Fruit fly (Drosophila melanogaster): ENCODE results near the gene CG14322.

CG14322 gene

DNA sequence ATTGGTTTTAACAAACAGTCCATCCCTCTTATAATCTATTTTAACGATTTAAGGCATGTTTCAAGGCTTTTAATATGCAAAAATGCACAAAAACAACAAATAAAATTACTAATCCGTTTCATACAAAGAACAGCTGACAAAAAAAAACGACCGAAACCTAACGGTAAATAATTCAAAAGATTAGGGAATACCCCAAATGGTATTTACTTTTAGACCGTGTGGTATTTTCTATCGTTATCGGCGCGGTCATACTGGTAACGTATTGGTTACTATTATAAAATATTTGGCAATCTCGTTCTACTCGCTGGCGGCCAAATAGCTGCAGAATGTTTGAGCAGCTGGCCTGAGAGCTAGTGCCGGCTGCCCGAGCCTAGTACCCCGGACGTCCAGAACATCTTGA is 41.6 kb upstream of the CG14322 start, which contains the start of gene sll (continued):
- TF ChIP-seq CG6254 (GFP tag; optimal IDR thresholded peaks at IDR 0.05) (no peak), Dll (GFP tag; IDR thresholded peaks at IDR 0.05; ENCODE audit: partially characterized antibody) (peak; percentile 64; the same call in 2 of the 4 replicates), BtbVII (GFP tag; optimal IDR thresholded peaks at IDR 0.05) (no peak), jing (GFP tag; optimal IDR thresholded peaks at IDR 0.05) (no peak), CG1024 (GFP tag; IDR thresholded peaks at IDR 0.05) (no peak), CG12744 (GFP tag; optimal IDR thresholded peaks at IDR 0.05) (no peak), CG8944 (GFP tag; optimal IDR thresholded peaks at IDR 0.05) (no peak), CG2889 (GFP tag; IDR thresholded peaks at IDR 0.05) (no peak), CG10366 (GFP tag; IDR thresholded peaks at IDR 0.05) (no peak), CG31365 (tag; optimal IDR thresholded peaks at IDR 0.05) (no peak), CG17385 (GFP tag; optimal IDR thresholded peaks at IDR 0.05) (no peak), Ets65A (GFP tag) (no peak), CG7271 (tag; optimal IDR thresholded peaks at IDR 0.05) (no peak), ewg (GFP tag; optimal IDR thresholded peaks at IDR 0.05) (no peak), CG16779 (GFP tag; IDR thresholded peaks at IDR 0.05) (no peak), Gsc (GFP tag; IDR thresholded peaks at IDR 0.05) (no peak), CG13287 (GFP tag; IDR thresholded peaks at IDR 0.05; ENCODE audit: partially characterized antibody) (peak; percentile 28; the same call in 1 of the 2 replicates), CG4404 (GFP tag; IDR thresholded peaks at IDR 0.05) (no peak), sisA (GFP tag; IDR thresholded peaks at IDR 0.05) (no peak), vnd (GFP tag; IDR thresholded peaks at IDR 0.05; ENCODE audit: partially characterized antibody) (no peak), Bdp1 (GFP tag; optimal IDR thresholded peaks at IDR 0.05) (no peak), NFAT (GFP tag; IDR thresholded peaks at IDR 0.05) (no peak), CG16813 (GFP tag; IDR thresholded peaks at IDR 0.05; ENCODE audit: partially characterized antibody) (0 out of 3 replicates have a peak, but pooled peaks have one; percentile 21), CG2116 (GFP tag; optimal IDR thresholded peaks at IDR 0.05) (no peak), HHEX (GFP tag; optimal IDR thresholded peaks at IDR 0.05) (no peak), Hr3 (GFP tag; optimal IDR thresholded peaks at IDR 0.05) (no peak), CG14710 (tag; optimal IDR thresholded peaks at IDR 0.05) (peak; percentile 15), CG2678 (tag; optimal IDR thresholded peaks at IDR 0.05) (peak; percentile 14), chif (GFP tag; optimal IDR thresholded peaks at IDR 0.05) (no peak), cg (GFP tag; optimal IDR thresholded peaks at IDR 0.05) (no peak), dpn (GFP tag; optimal IDR thresholded peaks at IDR 0.05) (no peak), CG1792 (GFP tag; optimal IDR thresholded peaks at IDR 0.05) (no peak), nmo (GFP tag; optimal IDR thresholded peaks at IDR 0.05) (no peak), CG32772 (GFP tag; IDR thresholded peaks at IDR 0.05) (no peak), Lim3 (GFP tag; IDR thresholded peaks at IDR 0.05) (no peak), cwo (GFP tag; optimal IDR thresholded peaks at IDR 0.05) (no peak), CG17912 (GFP tag; optimal IDR thresholded peaks at IDR 0.05) (no peak), CG4707 (GFP tag; optimal IDR thresholded peaks at IDR 0.05) (no peak), CG3163 (GFP tag; optimal IDR thresholded peaks at IDR 0.05) (no peak), sr (GFP tag; IDR thresholded peaks at IDR 0.05) (no peak), E2f2 (GFP tag; IDR thresholded peaks at IDR 0.05) (peak; percentile 29; the same call in 1 of the 2 replicates), unpg (GFP tag; optimal IDR thresholded peaks at IDR 0.05) (no peak), Nf-YB (GFP tag; optimal IDR thresholded peaks at IDR 0.05) (peak; percentile 28), ATbp (GFP tag; optimal IDR thresholded peaks at IDR 0.05) (no peak), sens (GFP tag) (peak; percentile 59), CG9797 (GFP tag; optimal IDR thresholded peaks at IDR 0.05) (peak; percentile 64), Elba2 (GFP tag; optimal IDR thresholded peaks at IDR 0.05) (peak; percentile 25), psq (GFP tag; optimal IDR thresholded peaks at IDR 0.05) (no peak), CG15073 (GFP tag; optimal IDR thresholded peaks at IDR 0.05) (no peak), Vsx1 (GFP tag; optimal IDR thresholded peaks at IDR 0.05) (no peak), CG9817 (tag; optimal IDR thresholded peaks at IDR 0.05) (no peak)
